Worm (Caenorhabditis elegans) whole organism, late embryonic: ENCODE data around the gene clec-122.

Source experiments
- K09A11.1 ChIP-seq: sonication (generic microtip); optimal IDR thresholded peaks from 2 replicates; lab custom pipeline; 2017; ENCODE audit warnings: antibody characterized with exemption, mild to moderate bottlenecking, missing genetic modification characterization, missing compliant biosample characterization; ENCODE audit not compliant: insufficient read depth
- ceh-18 ChIP-seq: sonication (generic microtip); optimal IDR thresholded peaks from 2 replicates; lab custom pipeline; 2016; ENCODE audit warnings: missing genetic modification characterization, missing compliant biosample characterization
- ceh-22 ChIP-seq: sonication (generic microtip); optimal IDR thresholded peaks from 2 replicates; lab custom pipeline; 2017; ENCODE audit warnings: missing biosample characterization, missing genetic modification characterization
- ceh-24 ChIP-seq: sonication (generic microtip); optimal IDR thresholded peaks from 2 replicates; lab custom pipeline; 2016; ENCODE audit warnings: mild to moderate bottlenecking, missing genetic modification characterization, missing compliant biosample characterization
- elt-2 ChIP-seq: sonication (generic microtip); optimal IDR thresholded peaks from 2 replicates; lab custom pipeline; 2016; ENCODE audit warnings: missing genetic modification reagents, missing genetic modification characterization, missing compliant biosample characterization
- hlh-13 ChIP-seq: fragments of 200-800 bp; sonication (Bioruptor generic); optimal IDR thresholded peaks from 2 replicates; lab custom pipeline; 2018; ENCODE audit warnings: mild to moderate bottlenecking, missing genetic modification characterization, missing compliant biosample characterization
- hlh-6 ChIP-seq: sonication (generic microtip); optimal IDR thresholded peaks from 2 replicates; lab custom pipeline; 2016; ENCODE audit warnings: missing genotype, missing genetic modification characterization, missing compliant biosample characterization
- lim-6 ChIP-seq: sonication (generic microtip); optimal IDR thresholded peaks from 2 replicates; lab custom pipeline; 2016; ENCODE audit warnings: missing genetic modification characterization, missing compliant biosample characterization
- nfya-1 ChIP-seq: sonication (generic microtip); optimal IDR thresholded peaks from 2 replicates; lab custom pipeline; 2017; ENCODE audit warnings: missing genetic modification characterization, mild to moderate bottlenecking, missing compliant biosample characterization, antibody characterized with exemption, moderate library complexity
- pag-3 ChIP-seq: sonication (generic microtip); optimal IDR thresholded peaks from 2 replicates; lab custom pipeline; 2016; ENCODE audit warnings: missing compliant biosample characterization, missing genetic modification characterization, borderline replicate concordance
- pha-4 ChIP-seq: fragments of 150-350 bp; optimal IDR thresholded peaks from 2 replicates; lab custom pipeline; 2018; ENCODE audit warnings: missing biosample characterization, missing genetic modification reagents, missing genetic modification characterization
- pqm-1 ChIP-seq: sonication (generic microtip); optimal IDR thresholded peaks from 2 replicates; lab custom pipeline; 2016; ENCODE audit warnings: missing genetic modification characterization, missing compliant biosample characterization

DNA sequence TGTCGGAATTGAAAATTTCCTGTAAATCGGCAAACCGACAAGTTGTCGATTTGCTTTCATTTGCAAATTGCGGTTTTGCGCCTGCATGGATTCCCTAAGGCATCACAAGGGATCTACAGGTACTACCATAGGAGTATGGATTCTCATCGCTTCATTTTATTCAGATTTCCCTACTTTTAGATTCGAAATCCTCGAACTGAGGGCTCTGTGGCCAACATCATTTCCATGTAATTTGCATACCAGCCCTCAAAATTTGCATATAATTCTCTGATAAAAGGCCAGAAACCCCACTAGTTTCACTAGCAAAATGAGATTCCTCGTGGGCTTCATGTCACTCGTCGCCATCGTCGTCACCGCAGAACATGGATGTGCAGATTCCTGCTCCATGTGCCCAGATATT lies 6.4 kb downstream of the clec-122 start, which contains the start of gene Y25C1A.2:
- no peak for TF ChIP-seq pha-4
- TF ChIP-seq pqm-1 (tag; lab: Kevin White, UChicago), result no peak
- TF ChIP-seq ceh-24 (tag; lab: Kevin White, UChicago), result no peak
- no peak for TF ChIP-seq K09A11.1 (tag; lab: Kevin White, UChicago)
- no peak for TF ChIP-seq hlh-13 (GFP tag; lab: Kevin White, UChicago)
- no peak for TF ChIP-seq elt-2 (tag; lab: Kevin White, UChicago)
- TF ChIP-seq nfya-1, result no peak
- no peak for TF ChIP-seq lim-6 (tag; lab: Kevin White, UChicago)
- TF ChIP-seq hlh-6 (tag; lab: Kevin White, UChicago), result no peak
- no peak for TF ChIP-seq ceh-18 (tag; lab: Kevin White, UChicago)
- TF ChIP-seq ceh-22 (tag; lab: Kevin White, UChicago), result no peak
- TF ChIP-seq pag-3, result no peak
